Worm (Caenorhabditis elegans) whole organism, L2 larva: ENCODE measurements around the gene F57F5.3.

Experiments
- F13H6.1 ChIP-seq: sonication (generic microtip); optimal IDR thresholded peaks from 2 replicates; lab custom pipeline; 2016; ENCODE audit warnings: missing genetic modification characterization, missing compliant biosample characterization
- aly-2 ChIP-seq: fragments of 150-350 bp; optimal IDR thresholded peaks from 2 replicates; lab custom pipeline; 2014; ENCODE audit warnings: missing biosample characterization, missing genetic modification characterization
- ama-1 ChIP-seq: fragments of 150-350 bp; optimal IDR thresholded peaks from 2 replicates; lab custom pipeline; 2018; ENCODE audit warnings: inconsistent platforms
- blmp-1 ChIP-seq: sonication (generic microtip); optimal IDR thresholded peaks from 2 replicates; lab custom pipeline; 2017; ENCODE audit warnings: missing genetic modification characterization, mild to moderate bottlenecking, missing compliant biosample characterization, antibody characterized with exemption, moderate library complexity; ENCODE audit not compliant: insufficient read depth
- crh-2 ChIP-seq: sonication (generic microtip); optimal IDR thresholded peaks from 2 replicates; lab custom pipeline; 2017; ENCODE audit warnings: missing biosample characterization, missing genetic modification characterization
- egl-27 ChIP-seq: sonication (generic microtip); optimal IDR thresholded peaks from 3 replicates; lab custom pipeline; 2017; ENCODE audit warnings: missing biosample characterization, missing genetic modification reagents, missing genetic modification characterization
- elt-3 ChIP-seq: sonication (generic microtip); optimal IDR thresholded peaks from 2 replicates; lab custom pipeline; 2017; ENCODE audit warnings: missing biosample characterization, missing genetic modification characterization
- lin-13 ChIP-seq: fragments of 150-350 bp; optimal IDR thresholded peaks from 2 replicates; lab custom pipeline; 2014; ENCODE audit warnings: missing biosample characterization, missing genetic modification reagents, missing genetic modification characterization
- nhr-237 ChIP-seq: fragments of 150-350 bp; optimal IDR thresholded peaks from 2 replicates; lab custom pipeline; 2014; ENCODE audit warnings: missing biosample characterization, missing genetic modification characterization
- sma-9 ChIP-seq, 2 experiments: fragments of 150-350 bp in 1 of 2; sonication (generic microtip) in 1 of 2; optimal IDR thresholded peaks; 2 replicates each; lab custom pipeline; 2014 to 2016; ENCODE audit warnings: missing genetic modification characterization in 2 of 2, mild to moderate bottlenecking in 1 of 2, missing biosample characterization in 1 of 2, missing compliant biosample characterization in 1 of 2, missing genetic modification reagents in 1 of 2, moderate library complexity in 1 of 2
- snpc-4 ChIP-seq: fragments of 150-350 bp; optimal IDR thresholded peaks from 2 replicates; lab custom pipeline; 2014; ENCODE audit warnings: missing biosample characterization, missing genetic modification characterization
- unc-62 ChIP-seq: fragments of 150-350 bp; optimal IDR thresholded peaks from 2 replicates; lab custom pipeline; 2014; ENCODE audit warnings: missing biosample characterization, missing genetic modification reagents, missing genetic modification characterization
- zag-1 ChIP-seq: fragments of 150-350 bp; optimal IDR thresholded peaks from 2 replicates; lab custom pipeline; 2014; ENCODE audit warnings: missing biosample characterization, missing genetic modification characterization
- ztf-11 ChIP-seq: sonication (generic microtip); optimal IDR thresholded peaks from 2 replicates; lab custom pipeline; 2017; ENCODE audit warnings: missing biosample characterization, missing genetic modification characterization

ce11 chrV:12011686-12012085, 5.3 kb upstream of the F57F5.3 start:
- TF ChIP-seq blmp-1 (tag; lab: Kevin White, UChicago) (peak; percentile 95), snpc-4 (tag; lab: Kevin White, UChicago) (no peak), sma-9 (GFP tag; optimal IDR thresholded peaks at IDR 0.05; lab: Kevin White, UChicago) (peak; percentile 11), sma-9 (tag; optimal IDR thresholded peaks at IDR 0.05; lab: Kevin White, UChicago) (no peak), egl-27 (tag; lab: Kevin White, UChicago) (no peak), crh-2 (tag; lab: Kevin White, UChicago) (no peak), ama-1 (lab: Kevin White, UChicago) (no peak), unc-62 (GFP tag; lab: Kevin White, UChicago) (no peak), lin-13 (GFP tag; lab: Kevin White, UChicago) (no peak), zag-1 (no peak), aly-2 (tag; lab: Kevin White, UChicago) (no peak), nhr-237 (tag; lab: Kevin White, UChicago) (no peak), F13H6.1 (no peak), ztf-11 (tag; lab: Kevin White, UChicago) (no peak), elt-3 (tag; lab: Kevin White, UChicago) (no peak)
